Worm (Caenorhabditis elegans) whole organism, young adult: ENCODE results near the gene F35B3.3.

ENCODE experiments used
- die-1 ChIP-seq: sonication (generic microtip); optimal IDR thresholded peaks from 2 replicates; lab custom pipeline; 2016; ENCODE audit warnings: missing genotype, mild to moderate bottlenecking, missing genetic modification characterization, missing compliant biosample characterization
- nhr-179 ChIP-seq: sonication (generic microtip); optimal IDR thresholded peaks from 2 replicates; lab custom pipeline; 2016; ENCODE audit warnings: mild to moderate bottlenecking, missing genetic modification characterization, missing compliant biosample characterization
- repo-1 ChIP-seq: sonication (generic microtip); optimal IDR thresholded peaks from 2 replicates; lab custom pipeline; 2017; ENCODE audit warnings: mild to moderate bottlenecking, missing genetic modification characterization, missing compliant biosample characterization

DNA sequence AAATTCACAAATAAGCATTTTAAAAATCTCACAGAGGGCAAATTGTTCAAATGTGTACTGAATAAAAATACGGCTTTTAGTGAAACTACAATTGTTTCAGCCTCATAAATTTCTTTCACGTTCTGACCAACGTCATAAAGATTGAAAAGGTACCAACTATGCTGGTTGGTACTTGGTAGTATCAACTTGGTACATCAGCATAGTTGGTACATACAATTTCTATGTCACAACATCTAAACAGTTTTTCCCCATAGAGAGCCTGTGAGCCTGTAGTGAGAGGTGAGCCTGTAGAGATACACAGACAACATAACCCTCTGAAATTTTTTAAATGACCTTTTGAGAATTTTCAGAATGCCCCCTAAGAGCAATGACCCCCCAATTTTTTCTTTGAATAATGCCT is 5.8 kb downstream of the F35B3.3 start:
- TF ChIP-seq repo-1 (tag; lab: Kevin White, UChicago) (no peak), nhr-179 (tag; lab: Kevin White, UChicago) (no peak), die-1 (tag; lab: Kevin White, UChicago) (no peak)
